Fruit fly (Drosophila melanogaster) whole organism, embryonic: ENCODE measurements around the gene CG13365.
A peak's percentile ranks its signal among the peaks of the same experiment; 100 is the strongest.

Experiments
- Adf1 ChIP-seq: fragments of 200-800 bp; sonication (Bioruptor generic); IDR thresholded peaks from 2 replicates; pipeline ENCODE4 v1.3.6; 2022; ENCODE audit warnings: missing biosample characterization, missing genetic modification characterization
- CG10274 ChIP-seq: fragments of 200-800 bp; sonication (Bioruptor generic); optimal IDR thresholded peaks from 3 replicates; lab custom pipeline; 2017; ENCODE audit warnings: missing biosample characterization, mild to moderate bottlenecking, missing genetic modification characterization
- CG10321 ChIP-seq: fragments of 200-800 bp; sonication (Bioruptor generic); IDR thresholded peaks from 2 replicates; pipeline ENCODE4 v1.3.6; 2022; ENCODE audit warnings: missing biosample characterization, missing genetic modification characterization
- CG10431 ChIP-seq: fragments of 200-800 bp; sonication (Bioruptor generic); optimal IDR thresholded peaks from 3 replicates; lab custom pipeline; 2018; ENCODE audit warnings: missing biosample characterization, mild to moderate bottlenecking, missing genetic modification characterization
- CG11093 ChIP-seq: fragments of 200-800 bp; sonication (Bioruptor generic); IDR thresholded peaks from 3 replicates; pipeline ENCODE4 v1.3.6; 2022; ENCODE audit warnings: missing biosample characterization, missing genetic modification characterization
- CG11398 ChIP-seq: fragments of 200-800 bp; sonication (Bioruptor generic); optimal IDR thresholded peaks from 2 replicates; lab custom pipeline; 2016; ENCODE audit warnings: missing biosample characterization, missing genetic modification characterization
- CG11560 ChIP-seq: fragments of 200-800 bp; sonication (Bioruptor generic); IDR thresholded peaks from 3 replicates; pipeline ENCODE4 v1.3.6; 2022; ENCODE audit warnings: missing biosample characterization, missing genetic modification characterization
- CG12659 ChIP-seq: fragments of 200-800 bp; sonication (Bioruptor generic); optimal IDR thresholded peaks from 3 replicates; lab custom pipeline; 2017; ENCODE audit warnings: mild to moderate bottlenecking, missing biosample characterization, missing genetic modification reagents, missing genetic modification characterization
- CG13424 ChIP-seq: fragments of 200-800 bp; sonication (Bioruptor generic); optimal IDR thresholded peaks from 2 replicates; lab custom pipeline; 2019; ENCODE audit warnings: missing biosample characterization, mild to moderate bottlenecking, missing genetic modification characterization, moderate library complexity
- CG17328 ChIP-seq: fragments of 200-800 bp; sonication (Bioruptor generic); IDR thresholded peaks from 2 replicates; pipeline ENCODE4 v1.3.6; 2022; ENCODE audit warnings: missing biosample characterization, missing genetic modification characterization
- CG17361 ChIP-seq: fragments of 200-800 bp; sonication (Bioruptor generic); IDR thresholded peaks from 3 replicates; pipeline ENCODE4 v1.3.6; 2022; ENCODE audit warnings: missing biosample characterization, missing genetic modification characterization
- CG2120 ChIP-seq: fragments of 200-800 bp; sonication (Bioruptor generic); optimal IDR thresholded peaks from 3 replicates; lab custom pipeline; 2016; ENCODE audit warnings: missing biosample characterization, missing genetic modification characterization
- CG2202 ChIP-seq: fragments of 200-800 bp; sonication (Bioruptor generic); optimal IDR thresholded peaks from 2 replicates; lab custom pipeline; 2018; ENCODE audit warnings: missing biosample characterization, mild to moderate bottlenecking, missing genetic modification characterization
- CG31441 ChIP-seq: fragments of 200-800 bp; sonication (Bioruptor generic); IDR thresholded peaks from 2 replicates; pipeline ENCODE4 v1.3.6; 2022; ENCODE audit warnings: missing biosample characterization, missing genetic modification characterization
- CG33557 ChIP-seq: fragments of 200-800 bp; sonication (Bioruptor generic); optimal IDR thresholded peaks from 2 replicates; lab custom pipeline; 2019; ENCODE audit warnings: missing biosample characterization, mild to moderate bottlenecking, missing genetic modification characterization, moderate library complexity
- CG4282 ChIP-seq: fragments of 200-800 bp; sonication (Bioruptor generic); optimal IDR thresholded peaks from 2 replicates; lab custom pipeline; 2016; ENCODE audit warnings: missing biosample characterization, missing genetic modification characterization
- CG4404 ChIP-seq: fragments of 200-800 bp; sonication (Bioruptor generic); IDR thresholded peaks from 2 replicates; pipeline ENCODE4 v1.3.6; 2022; ENCODE audit warnings: missing biosample characterization, missing genetic modification characterization
- CG7839 ChIP-seq: fragments of 200-800 bp; sonication (Bioruptor generic); optimal IDR thresholded peaks from 3 replicates; lab custom pipeline; 2018; ENCODE audit warnings: missing biosample characterization, mild to moderate bottlenecking, missing genetic modification characterization, moderate library complexity
- CG7963 ChIP-seq: fragments of 200-800 bp; sonication (Bioruptor generic); IDR thresholded peaks from 3 replicates; pipeline ENCODE4 v1.3.6; 2022; ENCODE audit warnings: missing biosample characterization, missing genetic modification characterization; ENCODE audit not compliant: partially characterized antibody
- CG8359 ChIP-seq: fragments of 200-800 bp; sonication (Bioruptor generic); optimal IDR thresholded peaks from 2 replicates; lab custom pipeline; 2017; ENCODE audit warnings: missing biosample characterization, mild to moderate bottlenecking, missing genetic modification characterization, borderline replicate concordance
- CG8388 ChIP-seq: fragments of 200-800 bp; sonication (Bioruptor generic); optimal IDR thresholded peaks from 2 replicates; lab custom pipeline; 2019; ENCODE audit warnings: missing biosample characterization, mild to moderate bottlenecking, missing genetic modification characterization, moderate library complexity
- D ChIP-seq, 2 experiments: fragments of 200-800 bp in 1 of 2; fragments of >200 bp in 1 of 2; sonication (Bioruptor generic) in 1 of 2; optimal IDR thresholded peaks; 2 replicates in 1 of 2; 3 replicates in 1 of 2; lab custom pipeline; 2017; ENCODE audit warnings: mild to moderate bottlenecking in 1 of 2, missing biosample characterization in 1 of 2, missing genetic modification characterization in 1 of 2, missing genetic modification reagents in 1 of 2
- D19B ChIP-seq: fragments of 200-800 bp; sonication (Bioruptor generic); optimal IDR thresholded peaks from 2 replicates; lab custom pipeline; 2017; ENCODE audit warnings: missing biosample characterization, mild to moderate bottlenecking, missing genetic modification characterization
- Dip2 ChIP-seq: fragments of 200-800 bp; sonication (Bioruptor generic); IDR thresholded peaks from 2 replicates; pipeline ENCODE4 v1.3.6; 2022; ENCODE audit warnings: missing biosample characterization, missing genetic modification characterization
- Dll ChIP-seq: fragments of 200-800 bp; sonication (Bioruptor generic); IDR thresholded peaks from 4 replicates; pipeline ENCODE4 v1.3.6; 2022; ENCODE audit warnings: missing biosample characterization, missing genetic modification characterization; ENCODE audit not compliant: partially characterized antibody
- E2f2 ChIP-seq: fragments of 200-800 bp; sonication (Bioruptor generic); IDR thresholded peaks from 2 replicates; pipeline ENCODE4 v1.3.6; 2022; ENCODE audit warnings: missing biosample characterization, missing genetic modification characterization
- Hmr ChIP-seq: fragments of 200-800 bp; sonication (Bioruptor generic); optimal IDR thresholded peaks from 3 replicates; lab custom pipeline; 2017; ENCODE audit warnings: mild to moderate bottlenecking, missing biosample characterization, missing genetic modification reagents, missing genetic modification characterization
- Hr51 ChIP-seq, 2 experiments: fragments of 200-800 bp; sonication (Bioruptor generic); optimal IDR thresholded peaks; 2 replicates in 1 of 2; 3 replicates in 1 of 2; lab custom pipeline; 2016 to 2018; ENCODE audit warnings: missing biosample characterization in 2 of 2, missing genetic modification characterization in 2 of 2, mild to moderate bottlenecking in 1 of 2, moderate library complexity in 1 of 2
- Pdp1 ChIP-seq, 2 experiments: fragments of 200-800 bp; sonication (Bioruptor generic); optimal IDR thresholded peaks; 3 replicates each; lab custom pipeline; 2016; ENCODE audit warnings: missing biosample characterization in 2 of 2, missing genetic modification characterization in 2 of 2, mild to moderate bottlenecking in 1 of 2, moderate library complexity in 1 of 2
- Taf1 ChIP-seq: fragments of 200-800 bp; sonication (Bioruptor generic); IDR thresholded peaks from 2 replicates; pipeline ENCODE4 v1.3.6; 2022; ENCODE audit warnings: missing biosample characterization, missing genetic modification characterization
- Vsx1 ChIP-seq: fragments of 200-800 bp; sonication (Bioruptor generic); optimal IDR thresholded peaks from 2 replicates; lab custom pipeline; 2017; ENCODE audit warnings: missing biosample characterization, mild to moderate bottlenecking, missing genetic modification characterization, missing genetic modification reagents
- bsh ChIP-seq, 2 experiments: fragments of 200-800 bp; sonication (Bioruptor generic); optimal IDR thresholded peaks; 2 replicates each; lab custom pipeline; 2017 to 2018; ENCODE audit warnings: mild to moderate bottlenecking in 2 of 2, missing biosample characterization in 2 of 2, missing genetic modification characterization in 2 of 2, moderate library complexity in 1 of 2
- eyg ChIP-seq: fragments of 200-800 bp; sonication (Bioruptor generic); optimal IDR thresholded peaks from 3 replicates; lab custom pipeline; 2016; ENCODE audit warnings: missing biosample characterization, missing genetic modification characterization
- gcm ChIP-seq: fragments of 200-800 bp; sonication (Bioruptor generic); optimal IDR thresholded peaks from 2 replicates; lab custom pipeline; 2019; ENCODE audit warnings: missing biosample characterization, mild to moderate bottlenecking, missing genetic modification characterization, moderate library complexity
- gem ChIP-seq: fragments of 200-800 bp; sonication (Bioruptor generic); optimal IDR thresholded peaks from 2 replicates; lab custom pipeline; 2019; ENCODE audit warnings: missing biosample characterization, mild to moderate bottlenecking, missing genetic modification characterization, moderate library complexity
- h ChIP-seq: fragments of >200 bp; optimal IDR thresholded peaks from 2 replicates; lab custom pipeline; 2017
- hkb ChIP-seq, 2 experiments: fragments of 200-800 bp in 1 of 2; fragments of >200 bp in 1 of 2; sonication (Bioruptor generic) in 1 of 2; IDR thresholded peaks in 1 of 2; optimal IDR thresholded peaks in 1 of 2; 2 replicates each; pipeline versions ENCODE4 v1.3.6 to Lab custom; 2017 to 2022; ENCODE audit warnings: missing biosample characterization in 1 of 2, missing genetic modification characterization in 1 of 2
- ind ChIP-seq: fragments of 200-800 bp; sonication (Bioruptor generic); optimal IDR thresholded peaks from 3 replicates; lab custom pipeline; 2016; ENCODE audit warnings: missing biosample characterization, missing genetic modification characterization
- lmd ChIP-seq: fragments of 200-800 bp; sonication (Bioruptor generic); IDR thresholded peaks from 2 replicates; pipeline ENCODE4 v1.3.6; 2022; ENCODE audit warnings: missing biosample characterization, missing genetic modification characterization
- luna ChIP-seq: fragments of 200-800 bp; sonication (Bioruptor generic); optimal IDR thresholded peaks from 2 replicates; lab custom pipeline; 2016; ENCODE audit warnings: missing biosample characterization, missing genetic modification characterization
- maf-S ChIP-seq: fragments of 200-800 bp; sonication (Bioruptor generic); optimal IDR thresholded peaks from 2 replicates; lab custom pipeline; 2016; ENCODE audit warnings: missing biosample characterization, missing genetic modification characterization
- org-1 ChIP-seq: fragments of 200-800 bp; sonication (Bioruptor generic); optimal IDR thresholded peaks from 2 replicates; lab custom pipeline; 2017; ENCODE audit warnings: missing biosample characterization, missing genetic modification characterization
- pnt ChIP-seq: fragments of 200-800 bp; sonication (Bioruptor generic); optimal IDR thresholded peaks from 3 replicates; lab custom pipeline; 2016; ENCODE audit warnings: missing biosample characterization, missing genetic modification characterization
- sim ChIP-seq: fragments of 200-800 bp; sonication (Bioruptor generic); IDR thresholded peaks from 2 replicates; pipeline ENCODE4 v1.3.6; 2022; ENCODE audit warnings: missing biosample characterization, missing genetic modification characterization
- sisA ChIP-seq: fragments of 200-800 bp; sonication (Bioruptor generic); IDR thresholded peaks from 2 replicates; pipeline ENCODE4 v1.3.6; 2022; ENCODE audit warnings: missing biosample characterization, missing genetic modification characterization
- tio ChIP-seq: fragments of 200-800 bp; sonication (Bioruptor generic); optimal IDR thresholded peaks from 2 replicates; lab custom pipeline; 2017; ENCODE audit warnings: missing biosample characterization, missing genetic modification characterization, inconsistent platforms
- twi ChIP-seq: fragments of 200-800 bp; optimal IDR thresholded peaks from 2 replicates; lab custom pipeline; 2019; ENCODE audit warnings: missing biosample characterization, mild to moderate bottlenecking, missing genetic modification characterization, moderate library complexity
- unpg ChIP-seq: fragments of 200-800 bp; sonication (Bioruptor generic); optimal IDR thresholded peaks from 3 replicates; lab custom pipeline; 2018; ENCODE audit warnings: missing biosample characterization, mild to moderate bottlenecking, missing genetic modification characterization, moderate library complexity
- zen ChIP-seq: fragments of 200-800 bp; sonication (Bioruptor generic); optimal IDR thresholded peaks from 3 replicates; lab custom pipeline; 2018; ENCODE audit warnings: missing biosample characterization, mild to moderate bottlenecking, missing genetic modification characterization, moderate library complexity

Gene CG13365

DNA sequence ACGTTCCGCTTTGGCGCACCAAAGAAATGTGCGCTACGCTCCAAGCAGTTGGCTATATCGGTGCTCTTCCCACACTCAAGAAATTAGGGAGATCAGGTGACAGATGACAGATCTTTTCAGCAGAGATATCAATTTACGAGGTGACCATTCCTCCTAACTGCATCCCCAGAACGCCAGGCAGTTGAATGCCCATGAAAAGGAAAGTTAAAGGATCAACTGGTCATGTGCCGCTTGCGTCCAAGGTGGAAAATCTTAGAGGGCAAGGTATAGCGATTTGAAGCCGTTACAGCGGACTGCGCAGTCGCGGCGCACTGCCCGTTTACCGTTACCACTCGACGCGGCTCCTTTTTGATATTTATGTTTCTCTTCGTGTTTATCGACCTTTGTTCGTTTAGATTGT is 2.4 kb downstream of the CG13365 start (continued):
- TF ChIP-seq CG11560 (tag; lab: Robert Waterston, UW) (no peak), Dll (GFP tag; lab: Robert Waterston, UW) (no peak), lmd (GFP tag; lab: Robert Waterston, UW) (peak; percentile 63), unpg (peak; percentile 3), Hmr (peak; percentile 7), hkb (optimal IDR thresholded peaks at IDR 0.05; lab: Kevin White, UChicago) (no peak), hkb (GFP tag; IDR thresholded peaks at IDR 0.05; lab: Robert Waterston, UW) (0 out of 2 replicates have a peak, but pooled peaks have one; percentile 28), CG11093 (GFP tag; lab: Robert Waterston, UW) (no peak), D19B (GFP tag; lab: Kevin White, UChicago) (peak; percentile 9), CG31441 (GFP tag; lab: Robert Waterston, UW) (no peak), h (no peak), Pdp1 (GFP tag; optimal IDR thresholded peaks at IDR 0.05; lab: Kevin White, UChicago) (peak in 1 of 2 experiments; percentile 29), org-1 (peak; percentile 20), eyg (no peak), Vsx1 (GFP tag; lab: Kevin White, UChicago) (no peak), CG2120 (GFP tag; lab: Kevin White, UChicago) (peak; percentile 34), E2f2 (GFP tag; lab: Robert Waterston, UW) (0 out of 2 replicates have a peak, but pooled peaks have one; percentile 13), sim (no peak), CG10431 (GFP tag; lab: Kevin White, UChicago) (no peak), zen (no peak), ind (GFP tag; lab: Kevin White, UChicago) (peak; percentile 51), CG4282 (no peak), Taf1 (GFP tag; lab: Robert Waterston, UW) (no peak), CG12659 (GFP tag; lab: Kevin White, UChicago) (peak; percentile 3), CG33557 (GFP tag; lab: Kevin White, UChicago) (no peak), CG8359 (no peak), CG17361 (GFP tag; lab: Robert Waterston, UW) (0 out of 3 replicates have a peak, but pooled peaks have one; percentile 11), gcm (peak; percentile 1), CG2202 (tag; lab: Kevin White, UChicago) (no peak), tio (GFP tag; lab: Kevin White, UChicago) (no peak), Adf1 (GFP tag; lab: Robert Waterston, UW) (no peak), CG10274 (GFP tag; lab: Kevin White, UChicago) (peak; percentile 98), CG4404 (GFP tag; lab: Robert Waterston, UW) (peak; percentile 20; the same call in 1 of the 2 replicates), CG13424 (tag; lab: Kevin White, UChicago) (peak; percentile 11), Dip2 (GFP tag; lab: Robert Waterston, UW) (no peak), maf-S (GFP tag; lab: Kevin White, UChicago) (peak; percentile 24), CG7963 (GFP tag; lab: Robert Waterston, UW) (no peak), CG17328 (GFP tag; lab: Robert Waterston, UW) (peak; percentile 17; the same call in 1 of the 2 replicates), sisA (GFP tag; lab: Robert Waterston, UW) (peak; percentile 33; the same call in 1 of the 2 replicates), CG11398 (peak; percentile 2), bsh (GFP tag; optimal IDR thresholded peaks at IDR 0.05; lab: Kevin White, UChicago) (peak in 1 of 2 experiments; percentile 25), CG8388 (GFP tag; lab: Kevin White, UChicago) (no peak), pnt (GFP tag; lab: Kevin White, UChicago) (peak; percentile 29), CG10321 (no peak), CG7839 (tag; lab: Kevin White, UChicago) (peak; percentile 26), D (optimal IDR thresholded peaks at IDR 0.05; lab: Kevin White, UChicago) (no peak), D (GFP tag; optimal IDR thresholded peaks at IDR 0.05; lab: Kevin White, UChicago) (peak; percentile 25), gem (tag; lab: Kevin White, UChicago) (peak; percentile 55), twi (tag; lab: Kevin White, UChicago) (no peak), Hr51 (GFP tag; optimal IDR thresholded peaks at IDR 0.05; lab: Kevin White, UChicago) (peak in 1 of 2 experiments; percentile 39), luna (no peak)
